Fruit fly (Drosophila melanogaster) Kc167 (cell line): ENCODE data around the gene CG13457.

Source experiments
- Myc ChIP-seq: fragments of >200 bp; optimal IDR thresholded peaks from 2 replicates; lab custom pipeline; 2017; ENCODE audit warnings: missing external identifiers
- Sin3A ChIP-seq: fragments of >200 bp; optimal IDR thresholded peaks from 2 replicates; lab custom pipeline; 2018; ENCODE audit warnings: missing external identifiers
- h ChIP-seq: fragments of >200 bp; optimal IDR thresholded peaks from 3 replicates; lab custom pipeline; 2018; ENCODE audit warnings: missing external identifiers
- insv ChIP-seq: fragments of >200 bp; optimal IDR thresholded peaks from 3 replicates; lab custom pipeline; 2018; ENCODE audit warnings: missing external identifiers
- psq ChIP-seq: fragments of >200 bp; optimal IDR thresholded peaks from 2 replicates; lab custom pipeline; 2017; ENCODE audit warnings: missing external identifiers
- ttk ChIP-seq: sonication (Bioruptor generic); optimal IDR thresholded peaks from 2 replicates; lab custom pipeline; 2017; ENCODE audit warnings: missing external identifiers

The CG13457 gene

dm6 chr3L:15131278-15131677, at the start of gene CG13457:
CG13457 (minus strand) TSS chr3L:15131378.
- no peak for TF ChIP-seq Myc
- TF ChIP-seq Sin3A (lab: Kevin White, UChicago): no peak
- TF ChIP-seq h: no peak

DNA sequence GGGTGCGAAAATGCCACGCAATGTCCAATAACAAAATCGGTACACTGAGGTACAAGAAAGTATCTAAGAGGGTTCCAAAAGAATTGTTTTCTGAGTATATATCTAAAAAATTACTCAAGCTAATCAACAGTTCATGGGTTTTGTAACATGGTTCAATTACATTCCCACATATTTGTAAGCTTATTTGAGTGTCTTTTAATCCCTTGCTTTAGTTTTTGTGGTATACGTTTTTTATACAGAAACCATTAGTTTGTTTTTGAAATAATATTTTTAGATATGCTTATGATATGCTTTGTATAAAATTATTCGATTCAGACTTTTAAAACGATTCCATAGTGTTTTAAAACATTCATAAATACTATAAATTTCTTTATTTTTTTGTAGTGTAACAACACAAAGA, 49.6 kb upstream of the CG13457 start:
- no peak for TF ChIP-seq Myc
- TF ChIP-seq Sin3A (lab: Kevin White, UChicago): no peak
- TF ChIP-seq insv (lab: Kevin White, UChicago): no peak
- TF ChIP-seq h: no peak
- TF ChIP-seq psq (lab: Kevin White, UChicago): no peak
- TF ChIP-seq ttk (lab: Kevin White, UChicago): no peak

dm6 chr3L:15178618-15179017, 47.4 kb upstream of the CG13457 start:
- TF ChIP-seq h: no peak
- TF ChIP-seq insv (lab: Kevin White, UChicago): no peak
- no peak for TF ChIP-seq Sin3A (lab: Kevin White, UChicago)
- TF ChIP-seq Myc: no peak

DNA sequence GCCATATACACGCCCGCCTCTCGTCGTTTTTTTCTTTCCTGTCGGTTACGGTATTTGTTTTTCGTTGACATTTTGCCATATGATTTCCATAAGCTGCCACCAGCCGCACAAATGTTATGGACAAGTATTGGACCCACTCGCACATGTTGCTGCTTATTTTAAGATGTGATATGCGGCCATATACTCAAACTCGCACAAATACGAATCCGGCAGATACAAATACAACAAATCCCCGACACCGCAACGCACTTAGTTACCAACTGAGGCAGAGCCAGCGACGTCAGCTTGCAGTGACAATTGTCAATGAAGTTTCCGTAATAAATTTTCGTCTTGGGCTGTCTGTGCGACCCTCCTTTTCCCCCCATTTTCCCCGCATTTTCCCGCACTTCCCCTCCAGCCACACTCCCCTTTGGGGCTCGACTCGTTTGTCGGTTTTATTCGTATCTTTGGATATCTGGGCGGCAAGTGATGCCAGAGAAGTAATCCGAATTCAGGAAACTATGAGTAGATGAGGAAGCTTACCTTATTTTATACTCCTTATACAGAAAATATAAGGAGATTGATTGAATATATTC, 45.5 kb upstream of the CG13457 start:
- no peak for TF ChIP-seq insv (lab: Kevin White, UChicago)
- no peak for TF ChIP-seq h
- TF ChIP-seq ttk (lab: Kevin White, UChicago): no peak

DNA sequence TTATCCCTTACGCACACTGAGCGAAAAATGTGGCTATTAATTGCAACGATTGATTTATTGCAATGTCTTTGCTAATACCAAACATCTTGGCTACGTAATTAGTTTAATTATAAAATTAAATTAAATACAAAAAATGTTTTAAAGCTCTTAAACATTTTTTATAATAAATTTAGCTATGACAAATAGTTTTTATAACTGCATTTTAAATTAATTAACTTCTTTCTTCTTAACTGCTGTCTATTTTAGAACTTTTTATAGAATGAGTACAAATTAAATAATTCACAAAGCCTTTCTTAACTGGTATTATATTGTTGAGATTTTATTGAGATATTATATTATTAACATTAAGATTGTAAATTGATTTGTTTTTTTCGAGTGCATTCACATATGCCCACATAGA, 43.6 kb upstream of the CG13457 start:
- no peak for TF ChIP-seq h
- no peak for TF ChIP-seq Myc
- no peak for TF ChIP-seq Sin3A (lab: Kevin White, UChicago)

DNA sequence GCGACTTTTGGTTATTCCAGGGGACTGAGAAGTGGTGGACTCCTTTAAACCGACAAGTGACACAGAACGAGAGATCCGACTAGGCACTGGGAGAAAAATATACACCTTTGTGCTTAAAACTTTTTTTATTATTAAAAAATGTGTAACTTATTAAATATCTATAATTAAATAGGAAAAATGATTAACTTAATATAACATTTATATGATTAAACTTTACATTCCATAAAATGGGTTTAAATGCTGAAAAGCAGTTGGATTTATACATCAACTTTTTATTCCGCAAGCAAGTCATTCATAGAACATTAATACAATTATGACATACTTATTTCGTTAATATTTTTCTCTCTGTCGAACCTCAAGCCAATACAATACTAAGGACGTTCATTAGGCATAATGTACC, 42.9 kb upstream of the CG13457 start:
- TF ChIP-seq Sin3A (lab: Kevin White, UChicago): no peak
- no peak for TF ChIP-seq psq (lab: Kevin White, UChicago)
- TF ChIP-seq Myc: no peak
- no peak for TF ChIP-seq h
- no peak for TF ChIP-seq insv (lab: Kevin White, UChicago)
- TF ChIP-seq ttk (lab: Kevin White, UChicago): no peak

dm6 chr3L:15172404-15173055, 41.4 kb upstream of the CG13457 start:
- TF ChIP-seq h (no peak), ttk (lab: Kevin White, UChicago) (no peak), psq (lab: Kevin White, UChicago) (no peak), Sin3A (lab: Kevin White, UChicago) (no peak), insv (lab: Kevin White, UChicago) (no peak), Myc (no peak)

DNA sequence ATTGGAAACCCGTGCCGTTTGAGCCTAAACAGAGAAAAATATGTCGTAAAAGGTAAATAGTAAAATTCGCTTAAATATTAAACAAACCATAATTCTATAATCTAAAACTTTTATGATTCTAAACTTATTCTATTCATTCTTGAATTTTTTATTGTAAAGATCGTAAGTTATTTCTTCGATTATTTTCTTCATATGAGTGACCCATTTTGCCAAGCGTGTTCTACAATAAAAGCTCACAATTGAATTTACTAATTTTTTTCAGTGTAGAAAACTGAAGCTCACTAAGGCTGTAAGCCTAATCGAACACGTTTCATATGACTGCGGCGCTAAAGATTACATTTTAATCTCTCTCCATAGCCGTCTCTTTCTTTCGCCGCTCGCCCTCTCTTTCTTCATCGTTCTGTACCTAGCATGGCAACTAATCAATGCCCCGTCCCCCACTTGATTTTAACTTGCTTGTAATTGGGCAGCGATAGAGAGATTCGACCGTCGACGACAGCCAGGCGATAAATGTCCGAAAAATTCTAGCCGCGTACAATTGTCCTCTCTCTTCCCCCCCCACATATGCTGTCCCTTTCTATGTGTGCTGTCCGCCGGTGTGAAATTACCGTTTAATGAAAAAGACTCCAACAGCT, 40.7 kb upstream of the CG13457 start:
- TF ChIP-seq Sin3A (lab: Kevin White, UChicago) (no peak), ttk (lab: Kevin White, UChicago) (no peak), psq (lab: Kevin White, UChicago) (no peak)

DNA sequence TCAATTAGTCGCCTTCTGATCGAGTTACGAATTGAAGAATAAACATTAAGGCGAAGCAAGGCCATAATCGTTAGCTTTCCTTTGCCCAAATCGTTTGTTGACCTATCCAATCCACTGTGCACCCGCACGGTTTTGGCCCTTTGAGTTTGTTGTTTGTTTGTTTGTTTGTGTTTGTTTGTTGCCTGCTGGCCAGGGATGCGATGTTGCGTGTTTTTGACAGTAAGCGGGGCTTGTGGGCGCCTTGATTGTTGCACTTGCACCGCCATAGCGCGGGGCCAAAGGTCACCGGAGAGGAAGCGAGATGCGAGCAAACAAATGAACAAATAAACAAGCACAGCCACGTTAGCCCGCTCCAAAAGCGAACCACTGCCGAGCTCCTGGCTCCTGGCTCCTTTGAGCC, 38.6 kb upstream of the CG13457 start:
- TF ChIP-seq Myc (no peak), ttk (lab: Kevin White, UChicago) (no peak), Sin3A (lab: Kevin White, UChicago) (no peak), h (no peak), psq (lab: Kevin White, UChicago) (no peak)

- no peak for TF ChIP-seq psq (lab: Kevin White, UChicago)
- TF ChIP-seq ttk (lab: Kevin White, UChicago): no peak
- TF ChIP-seq Sin3A (lab: Kevin White, UChicago): no peak
- TF ChIP-seq h: no peak
- TF ChIP-seq insv (lab: Kevin White, UChicago): no peak
- no peak for TF ChIP-seq Myc
Measured at dm6 chr3L:15169010-15169409, 37.8 kb upstream of the CG13457 start.

- TF ChIP-seq Myc: no peak
- no peak for TF ChIP-seq h
- no peak for TF ChIP-seq insv (lab: Kevin White, UChicago)
- no peak for TF ChIP-seq Sin3A (lab: Kevin White, UChicago)
- TF ChIP-seq psq (lab: Kevin White, UChicago): no peak
Measured at dm6 chr3L:15163414-15163813, 32.2 kb upstream of the CG13457 start, which contains the start of gene CG7011. CG7011 (minus strand) TSS chr3L:15163628.

DNA sequence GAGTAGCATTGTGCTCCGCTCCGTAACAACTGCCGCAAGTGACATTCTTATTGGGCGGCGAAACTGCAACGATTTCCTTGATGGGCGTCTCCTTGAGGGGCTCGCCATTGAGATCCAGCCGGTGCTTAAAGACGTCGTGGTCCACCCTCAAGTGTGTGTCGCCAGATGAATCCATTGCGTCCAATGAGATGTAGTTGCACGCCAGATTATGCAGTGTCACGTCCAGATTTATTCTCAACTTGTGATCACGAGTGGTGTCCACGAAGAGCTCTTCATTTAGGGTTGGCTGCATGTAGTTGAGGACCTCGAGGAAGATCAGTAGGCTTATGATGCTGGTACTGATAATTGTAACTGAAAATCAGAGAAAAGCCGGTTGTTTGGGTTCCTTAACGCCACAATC, 31.8 kb upstream of the CG13457 start:
- TF ChIP-seq insv (lab: Kevin White, UChicago): no peak
- TF ChIP-seq h: no peak
- no peak for TF ChIP-seq psq (lab: Kevin White, UChicago)
- no peak for TF ChIP-seq ttk (lab: Kevin White, UChicago)
- no peak for TF ChIP-seq Myc
- TF ChIP-seq Sin3A (lab: Kevin White, UChicago): no peak

DNA sequence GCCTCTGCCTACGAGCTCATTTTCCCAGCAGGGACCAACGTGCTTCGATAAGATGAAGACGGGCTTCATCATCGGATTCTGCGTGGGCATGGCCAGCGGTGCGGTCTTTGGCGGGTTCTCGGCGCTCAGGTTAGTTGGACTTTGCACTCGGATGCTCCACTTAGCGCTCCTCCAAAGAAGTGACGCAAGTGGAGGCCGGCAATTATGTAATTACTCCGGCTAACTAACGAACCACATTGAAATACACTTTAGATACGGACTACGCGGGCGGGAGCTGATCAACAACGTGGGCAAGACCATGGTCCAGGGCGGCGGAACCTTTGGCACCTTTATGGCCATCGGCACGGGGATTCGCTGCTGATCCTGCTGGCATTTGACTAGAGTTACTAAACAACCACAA, 30.8 kb upstream of the CG13457 start:
- TF ChIP-seq insv (lab: Kevin White, UChicago) (no peak), ttk (lab: Kevin White, UChicago) (no peak), psq (lab: Kevin White, UChicago) (no peak), h (no peak), Myc (no peak), Sin3A (lab: Kevin White, UChicago) (no peak)
